Worm (Caenorhabditis elegans) whole organism, dauer: ENCODE data around the gene F42F12.11.

Source experiments
- unc-62 ChIP-seq: sonication (generic microtip); optimal IDR thresholded peaks from 2 replicates; lab custom pipeline; 2017; ENCODE audit warnings: missing biosample characterization, missing genetic modification reagents, missing genetic modification characterization

F42F12.11 gene

ce11 chrX:12371321-12371720 is 24.5 kb downstream of the F42F12.11 start, which contains the start of gene rif-1.2:
rif-1.2 (minus strand) TSS chrX:12371421.
- TF ChIP-seq unc-62 (GFP tag; lab: Kevin White, UChicago): no peak

ce11 chrX:12375783-12376182 is 29.0 kb downstream of the F42F12.11 start:
- TF ChIP-seq unc-62 (GFP tag; lab: Kevin White, UChicago): no peak

ce11 chrX:12378293-12378692 is 31.5 kb downstream of the F42F12.11 start, which contains the start of gene glb-13:
glb-13 (minus strand) TSS chrX:12378393.
- TF ChIP-seq unc-62 (GFP tag; lab: Kevin White, UChicago): no peak

- TF ChIP-seq unc-62 (GFP tag; lab: Kevin White, UChicago): no peak
Measured at ce11 chrX:12391380-12391779, 44.6 kb downstream of the F42F12.11 start, which contains the start of gene nekl-3. nekl-3 (minus strand) TSS chrX:12391480.

- no peak for TF ChIP-seq unc-62 (GFP tag; lab: Kevin White, UChicago)
Measured at ce11 chrX:12393786-12394308, 47.0 kb downstream of the F42F12.11 start, which contains the start of gene F17E5.2. F17E5.2 (plus strand) TSS chrX:12394258.
